Worm (Caenorhabditis elegans): ENCODE data around the gene acs-4.

DNA sequence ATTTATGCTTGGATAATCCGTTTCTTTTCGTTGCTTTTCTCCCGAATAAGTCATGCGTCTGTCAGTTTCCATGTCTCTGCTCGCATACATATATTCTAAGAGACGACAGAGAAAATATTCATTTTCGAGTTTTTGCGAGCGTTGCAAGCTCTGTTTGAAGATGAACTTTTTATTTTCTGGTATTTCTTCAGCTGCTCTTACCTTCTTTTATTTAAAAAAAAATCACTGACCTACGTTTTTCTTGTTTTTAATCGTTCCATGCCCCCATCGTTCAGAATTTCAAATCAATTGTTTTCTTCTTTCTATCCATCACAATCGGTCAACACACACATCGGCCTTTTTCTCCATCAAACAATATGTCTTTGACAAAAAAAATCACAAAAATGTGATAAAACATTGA, 42.8 kb downstream of the acs-4 start:
- no peak for TF ChIP-seq nhr-28 (tag; optimal IDR thresholded peaks at IDR 0.05)
- TF ChIP-seq elt-3 (tag; optimal IDR thresholded peaks at IDR 0.05): no peak
- no peak for TF ChIP-seq pqm-1 (tag; optimal IDR thresholded peaks at IDR 0.05)
- TF ChIP-seq ama-1 (optimal IDR thresholded peaks at IDR 0.05): no peak
- TF ChIP-seq fos-1 (tag; optimal IDR thresholded peaks at IDR 0.05): no peak
- no peak for TF ChIP-seq skn-1 (tag; optimal IDR thresholded peaks at IDR 0.05)
- no peak for TF ChIP-seq ceh-28 (tag; optimal IDR thresholded peaks at IDR 0.05)
- no peak for TF ChIP-seq lin-15B (tag; optimal IDR thresholded peaks at IDR 0.05)
- no peak for TF ChIP-seq ZK546.5 (tag; optimal IDR thresholded peaks at IDR 0.05)

Measured in whole organism, L3 larva.